Worm (Caenorhabditis elegans) whole organism, mixed stage, embryonic: ENCODE results near the gene T22B2.1.

Experiments used
- M03D4.4 ChIP-seq: sonication (generic microtip); optimal IDR thresholded peaks from 2 replicates; lab custom pipeline; 2017; ENCODE audit warnings: mild to moderate bottlenecking, missing genetic modification characterization, missing compliant biosample characterization
- blmp-1 ChIP-seq: fragments of 150-350 bp; optimal IDR thresholded peaks from 2 replicates; lab custom pipeline; 2014; ENCODE audit warnings: missing biosample characterization, missing genetic modification characterization
- elt-3 ChIP-seq: fragments of 150-350 bp; optimal IDR thresholded peaks from 2 replicates; lab custom pipeline; 2014; ENCODE audit warnings: missing biosample characterization, missing genetic modification characterization
- lin-13 ChIP-seq: fragments of 150-350 bp; optimal IDR thresholded peaks from 2 replicates; lab custom pipeline; 2014; ENCODE audit warnings: missing biosample characterization, missing genetic modification characterization
- mls-2 ChIP-seq: sonication (generic microtip); optimal IDR thresholded peaks from 2 replicates; lab custom pipeline; 2016; ENCODE audit warnings: mild to moderate bottlenecking, missing genetic modification characterization, moderate library complexity, missing compliant biosample characterization
- nhr-12 ChIP-seq: fragments of 150-350 bp; optimal IDR thresholded peaks from 2 replicates; lab custom pipeline; 2014; ENCODE audit warnings: missing biosample characterization, missing genetic modification characterization
- nhr-237 ChIP-seq: fragments of 150-350 bp; optimal IDR thresholded peaks from 2 replicates; lab custom pipeline; 2014; ENCODE audit warnings: missing biosample characterization, missing genetic modification characterization
- nhr-28 ChIP-seq: fragments of 150-350 bp; optimal IDR thresholded peaks from 2 replicates; lab custom pipeline; 2014; ENCODE audit warnings: missing biosample characterization, missing genetic modification characterization
- snpc-4 ChIP-seq: fragments of 150-350 bp; optimal IDR thresholded peaks from 2 replicates; lab custom pipeline; 2014; ENCODE audit warnings: missing biosample characterization, missing genetic modification characterization
- unc-62 ChIP-seq: fragments of 150-350 bp; optimal IDR thresholded peaks from 2 replicates; lab custom pipeline; 2014; ENCODE audit warnings: missing biosample characterization, missing genetic modification reagents, missing genetic modification characterization
- zip-8 ChIP-seq: fragments of 150-350 bp; optimal IDR thresholded peaks from 2 replicates; lab custom pipeline; 2014; ENCODE audit warnings: missing biosample characterization, missing genetic modification characterization
- ztf-11 ChIP-seq: fragments of 150-350 bp; optimal IDR thresholded peaks from 2 replicates; lab custom pipeline; 2014; ENCODE audit warnings: missing biosample characterization, missing genetic modification characterization

- TF ChIP-seq zip-8 (tag; lab: Kevin White, UChicago), result no peak
- TF ChIP-seq nhr-28 (tag; lab: Kevin White, UChicago), result no peak
- no peak for TF ChIP-seq snpc-4 (tag; lab: Kevin White, UChicago)
- no peak for TF ChIP-seq mls-2 (tag; lab: Kevin White, UChicago)
- no peak for TF ChIP-seq nhr-12 (tag; lab: Kevin White, UChicago)
- TF ChIP-seq nhr-237 (tag; lab: Kevin White, UChicago), result no peak
- TF ChIP-seq blmp-1 (tag; lab: Kevin White, UChicago), result no peak
- TF ChIP-seq elt-3 (tag; lab: Kevin White, UChicago), result no peak
- TF ChIP-seq lin-13 (tag; lab: Kevin White, UChicago), result no peak
- no peak for TF ChIP-seq unc-62 (GFP tag; lab: Kevin White, UChicago)
- no peak for TF ChIP-seq M03D4.4 (tag; lab: Kevin White, UChicago)
- no peak for TF ChIP-seq ztf-11 (tag; lab: Kevin White, UChicago)
Observed at ce11 chrX:3920747-3921146, 5.1 kb upstream of the T22B2.1 start.
